Worm (Caenorhabditis elegans) whole organism, L2 larva: ENCODE data around the gene thoc-1.

Source experiments
- R02D3.7 ChIP-seq: fragments of 150-350 bp; optimal IDR thresholded peaks from 2 replicates; lab custom pipeline; 2014; ENCODE audit warnings: missing biosample characterization, missing genetic modification characterization
- ZK546.5 ChIP-seq: sonication (generic microtip); optimal IDR thresholded peaks from 2 replicates; lab custom pipeline; 2017; ENCODE audit warnings: missing biosample characterization, missing genetic modification characterization
- alr-1 ChIP-seq: fragments of 150-350 bp; optimal IDR thresholded peaks from 2 replicates; lab custom pipeline; 2014; ENCODE audit warnings: missing biosample characterization, missing genetic modification characterization
- aly-2 ChIP-seq: fragments of 150-350 bp; optimal IDR thresholded peaks from 2 replicates; lab custom pipeline; 2014; ENCODE audit warnings: missing biosample characterization, missing genetic modification characterization
- ama-1 ChIP-seq: fragments of 150-350 bp; optimal IDR thresholded peaks from 2 replicates; lab custom pipeline; 2018; ENCODE audit warnings: inconsistent platforms
- ceh-16 ChIP-seq: fragments of 150-350 bp; optimal IDR thresholded peaks from 2 replicates; lab custom pipeline; 2014; ENCODE audit warnings: missing biosample characterization, missing genetic modification characterization
- ceh-82 ChIP-seq: fragments of 150-350 bp; optimal IDR thresholded peaks from 2 replicates; lab custom pipeline; 2014; ENCODE audit warnings: missing biosample characterization, missing genetic modification characterization
- crh-2 ChIP-seq: sonication (generic microtip); optimal IDR thresholded peaks from 2 replicates; lab custom pipeline; 2017; ENCODE audit warnings: missing biosample characterization, missing genetic modification characterization
- dmd-4 ChIP-seq: sonication (generic microtip); optimal IDR thresholded peaks from 2 replicates; lab custom pipeline; 2017; ENCODE audit warnings: missing biosample characterization, missing genetic modification characterization
- elt-1 ChIP-seq: fragments of 150-350 bp; optimal IDR thresholded peaks from 2 replicates; lab custom pipeline; 2014; ENCODE audit warnings: missing biosample characterization, missing genetic modification characterization
- elt-3 ChIP-seq: sonication (generic microtip); optimal IDR thresholded peaks from 2 replicates; lab custom pipeline; 2017; ENCODE audit warnings: missing biosample characterization, missing genetic modification characterization
- gmeb-1 ChIP-seq: fragments of 150-350 bp; optimal IDR thresholded peaks from 2 replicates; lab custom pipeline; 2014; ENCODE audit warnings: missing biosample characterization, missing genetic modification characterization
- lin-11 ChIP-seq: fragments of 150-350 bp; sonication (generic microtip); optimal IDR thresholded peaks from 2 replicates; lab custom pipeline; 2014; ENCODE audit warnings: missing biosample characterization, missing genetic modification characterization, inconsistent platforms, mixed read lengths
- lin-13 ChIP-seq: fragments of 150-350 bp; optimal IDR thresholded peaks from 2 replicates; lab custom pipeline; 2014; ENCODE audit warnings: missing biosample characterization, missing genetic modification reagents, missing genetic modification characterization
- lin-39 ChIP-seq: fragments of 150-350 bp; optimal IDR thresholded peaks from 2 replicates; lab custom pipeline; 2014; ENCODE audit warnings: missing biosample characterization, missing genetic modification reagents, missing genetic modification characterization
- lsy-2 ChIP-seq, 2 experiments: fragments of 150-350 bp in 1 of 2; sonication (generic microtip) in 1 of 2; optimal IDR thresholded peaks; 2 replicates each; lab custom pipeline; 2014 to 2017; ENCODE audit warnings: missing biosample characterization in 2 of 2, missing genetic modification characterization in 2 of 2
- mab-5 ChIP-seq: fragments of 150-350 bp; optimal IDR thresholded peaks from 2 replicates; lab custom pipeline; 2014; ENCODE audit warnings: missing biosample characterization, missing genetic modification characterization
- mbf-1 ChIP-seq: sonication (generic microtip); optimal IDR thresholded peaks from 2 replicates; lab custom pipeline; 2017; ENCODE audit warnings: missing biosample characterization, missing genetic modification characterization
- mdl-1 ChIP-seq, 2 experiments: fragments of 150-350 bp in 1 of 2; sonication (generic microtip) in 1 of 2; optimal IDR thresholded peaks; 2 replicates each; lab custom pipeline; 2017; ENCODE audit warnings: missing biosample characterization in 2 of 2, missing genetic modification characterization in 2 of 2
- nhr-10 ChIP-seq: sonication (generic microtip); optimal IDR thresholded peaks from 2 replicates; lab custom pipeline; 2017; ENCODE audit warnings: missing biosample characterization, missing genetic modification characterization
- nhr-11 ChIP-seq: fragments of 150-350 bp; optimal IDR thresholded peaks from 2 replicates; lab custom pipeline; 2014; ENCODE audit warnings: missing biosample characterization, missing genetic modification characterization
- nhr-12 ChIP-seq: fragments of 150-350 bp; optimal IDR thresholded peaks from 2 replicates; lab custom pipeline; 2014; ENCODE audit warnings: missing biosample characterization, missing genetic modification characterization
- nhr-21 ChIP-seq: fragments of 150-350 bp; optimal IDR thresholded peaks from 2 replicates; lab custom pipeline; 2014; ENCODE audit warnings: missing biosample characterization, missing genetic modification characterization
- nhr-23 ChIP-seq: fragments of 150-350 bp; optimal IDR thresholded peaks from 2 replicates; lab custom pipeline; 2014; ENCODE audit warnings: missing biosample characterization, missing genetic modification reagents, missing genetic modification characterization
- nhr-237 ChIP-seq: fragments of 150-350 bp; optimal IDR thresholded peaks from 2 replicates; lab custom pipeline; 2014; ENCODE audit warnings: missing biosample characterization, missing genetic modification characterization
- nhr-25 ChIP-seq: fragments of 150-350 bp; sonication (generic microtip); optimal IDR thresholded peaks from 3 replicates; lab custom pipeline; 2014; ENCODE audit warnings: missing biosample characterization, missing genetic modification characterization
- nhr-6 ChIP-seq: fragments of 150-350 bp; optimal IDR thresholded peaks from 2 replicates; lab custom pipeline; 2014; ENCODE audit warnings: missing biosample characterization, missing genetic modification characterization
- peb-1 ChIP-seq: fragments of 150-350 bp; optimal IDR thresholded peaks from 2 replicates; lab custom pipeline; 2014; ENCODE audit warnings: missing biosample characterization, missing genetic modification characterization
- skn-1 ChIP-seq: sonication (generic microtip); optimal IDR thresholded peaks from 2 replicates; lab custom pipeline; 2017; ENCODE audit warnings: missing biosample characterization, missing genetic modification characterization
- sma-3 ChIP-seq: sonication (generic microtip); optimal IDR thresholded peaks from 2 replicates; lab custom pipeline; 2016; ENCODE audit warnings: missing genetic modification reagents, missing genetic modification characterization, missing compliant biosample characterization
- sma-9 ChIP-seq, 2 experiments: fragments of 150-350 bp in 1 of 2; sonication (generic microtip) in 1 of 2; optimal IDR thresholded peaks; 2 replicates each; lab custom pipeline; 2014 to 2016; ENCODE audit warnings: missing genetic modification characterization in 2 of 2, mild to moderate bottlenecking in 1 of 2, missing biosample characterization in 1 of 2, missing compliant biosample characterization in 1 of 2, missing genetic modification reagents in 1 of 2, moderate library complexity in 1 of 2
- snpc-4 ChIP-seq: fragments of 150-350 bp; optimal IDR thresholded peaks from 2 replicates; lab custom pipeline; 2014; ENCODE audit warnings: missing biosample characterization, missing genetic modification characterization
- unc-39 ChIP-seq: fragments of 150-350 bp; optimal IDR thresholded peaks from 2 replicates; lab custom pipeline; 2014; ENCODE audit warnings: missing biosample characterization, missing genetic modification characterization
- unc-55 ChIP-seq: fragments of 150-350 bp; sonication (generic microtip); optimal IDR thresholded peaks from 3 replicates; lab custom pipeline; 2014; ENCODE audit warnings: missing biosample characterization, missing genetic modification reagents, missing genetic modification characterization
- unc-62 ChIP-seq: fragments of 150-350 bp; optimal IDR thresholded peaks from 2 replicates; lab custom pipeline; 2014; ENCODE audit warnings: missing biosample characterization, missing genetic modification reagents, missing genetic modification characterization
- ztf-11 ChIP-seq: sonication (generic microtip); optimal IDR thresholded peaks from 2 replicates; lab custom pipeline; 2017; ENCODE audit warnings: missing biosample characterization, missing genetic modification characterization

Gene thoc-1

ce11 chrII:678581-678980 lies 23.3 kb upstream of the thoc-1 start, which contains the start of gene T02H6.9:
T02H6.9 (plus strand) TSS chrII:678881.
- TF ChIP-seq aly-2 (no peak), unc-55 (GFP tag; lab: Kevin White, UChicago) (no peak), ceh-16 (tag; lab: Kevin White, UChicago) (no peak), elt-3 (tag; lab: Kevin White, UChicago) (no peak), nhr-12 (tag; lab: Kevin White, UChicago) (no peak), gmeb-1 (no peak), crh-2 (tag; lab: Kevin White, UChicago) (no peak), ceh-82 (tag; lab: Kevin White, UChicago) (no peak), elt-1 (tag; lab: Kevin White, UChicago) (no peak), nhr-25 (tag; lab: Kevin White, UChicago) (no peak), skn-1 (tag; lab: Kevin White, UChicago) (no peak), mbf-1 (tag; lab: Kevin White, UChicago) (no peak), unc-39 (tag; lab: Kevin White, UChicago) (no peak), ztf-11 (no peak), nhr-237 (tag; lab: Kevin White, UChicago) (no peak), mab-5 (no peak)

ce11 chrII:680612-681011 lies 21.3 kb upstream of the thoc-1 start, which contains the start of the genes T02H6.10 and T02H6.8:
T02H6.10 (minus strand) TSS chrII:680712.
T02H6.8 (plus strand) TSS chrII:680832.
- TF ChIP-seq nhr-11 (no peak), ZK546.5 (tag; lab: Kevin White, UChicago) (no peak), peb-1 (tag; lab: Kevin White, UChicago) (no peak), mdl-1 (tag; optimal IDR thresholded peaks at IDR 0.05; lab: Kevin White, UChicago) (no peak), nhr-23 (tag; lab: Kevin White, UChicago) (no peak), nhr-6 (tag; lab: Kevin White, UChicago) (no peak), sma-9 (GFP tag; optimal IDR thresholded peaks at IDR 0.05; lab: Kevin White, UChicago) (no peak), sma-9 (tag; optimal IDR thresholded peaks at IDR 0.05; lab: Kevin White, UChicago) (no peak), elt-1 (tag; lab: Kevin White, UChicago) (no peak), snpc-4 (tag; lab: Kevin White, UChicago) (no peak), nhr-12 (tag; lab: Kevin White, UChicago) (no peak), nhr-25 (tag; lab: Kevin White, UChicago) (no peak), ceh-82 (tag; lab: Kevin White, UChicago) (no peak), nhr-237 (tag; lab: Kevin White, UChicago) (no peak), R02D3.7 (tag; lab: Kevin White, UChicago) (no peak), ama-1 (lab: Kevin White, UChicago) (no peak), sma-3 (GFP tag; lab: Kevin White, UChicago) (no peak), dmd-4 (tag; lab: Kevin White, UChicago) (no peak), unc-55 (GFP tag; lab: Kevin White, UChicago) (no peak), skn-1 (tag; lab: Kevin White, UChicago) (no peak)

ce11 chrII:682326-682725 lies 19.6 kb upstream of the thoc-1 start, which contains the start of gene T02H6.7:
T02H6.7 (plus strand) TSS chrII:682626.
- TF ChIP-seq nhr-25 (tag; lab: Kevin White, UChicago) (no peak), sma-3 (GFP tag; lab: Kevin White, UChicago) (no peak), elt-3 (tag; lab: Kevin White, UChicago) (no peak), lin-39 (tag; lab: Kevin White, UChicago) (no peak)
- TF ChIP-seq, all 48 proteins: peak for 0

ce11 chrII:683467-683866 lies 18.4 kb upstream of the thoc-1 start, which contains the start of gene T02H6.6:
T02H6.6 (plus strand) TSS chrII:683767.
- no peak for TF ChIP-seq elt-3 (tag; lab: Kevin White, UChicago)
- TF ChIP-seq alr-1 (tag; lab: Kevin White, UChicago) = no peak
- no peak for TF ChIP-seq unc-62
- TF ChIP-seq lin-13 (GFP tag; lab: Kevin White, UChicago) = no peak

ce11 chrII:684811-685210 lies 17.1 kb upstream of the thoc-1 start, which contains the start of gene T02H6.5:
T02H6.5 (plus strand) TSS chrII:685111.
- TF ChIP-seq ceh-82 (tag; lab: Kevin White, UChicago) = no peak
- no peak for TF ChIP-seq aly-2
- TF ChIP-seq ztf-11 = no peak
- TF ChIP-seq lsy-2 (tag; optimal IDR thresholded peaks at IDR 0.05; lab: Kevin White, UChicago) = no peak
- no peak for TF ChIP-seq nhr-25 (tag; lab: Kevin White, UChicago)
- no peak for TF ChIP-seq nhr-10 (tag; lab: Kevin White, UChicago)
- TF ChIP-seq R02D3.7 (tag; lab: Kevin White, UChicago) = no peak
- no peak for TF ChIP-seq nhr-6 (tag; lab: Kevin White, UChicago)
- TF ChIP-seq elt-3 (tag; lab: Kevin White, UChicago) = no peak
- no peak for TF ChIP-seq lin-11 (tag; lab: Kevin White, UChicago)
- no peak for TF ChIP-seq elt-1 (tag; lab: Kevin White, UChicago)
- no peak for TF ChIP-seq nhr-21 (tag; lab: Kevin White, UChicago)
- no peak for TF ChIP-seq ama-1 (lab: Kevin White, UChicago)
- TF ChIP-seq nhr-237 (tag; lab: Kevin White, UChicago) = no peak
- TF ChIP-seq snpc-4 (tag; lab: Kevin White, UChicago) = no peak
- no peak for TF ChIP-seq skn-1 (tag; lab: Kevin White, UChicago)
- TF ChIP-seq peb-1 (tag; lab: Kevin White, UChicago) = no peak
